Worm (Caenorhabditis elegans) whole organism, L1 larva: ENCODE results near the gene nspb-7.

ENCODE experiments used
- ama-1 ChIP-seq: fragments of 150-350 bp; optimal IDR thresholded peaks from 2 replicates; lab custom pipeline; 2014
- egl-27 ChIP-seq, 2 experiments: fragments of 150-350 bp in 1 of 2; sonication (generic microtip); optimal IDR thresholded peaks; 3 replicates each; lab custom pipeline; 2017 to 2018; ENCODE audit warnings: missing biosample characterization in 2 of 2, missing genetic modification characterization in 2 of 2, missing genetic modification reagents in 2 of 2
- elt-2 ChIP-seq: sonication (generic microtip); optimal IDR thresholded peaks from 2 replicates; lab custom pipeline; 2016; ENCODE audit warnings: missing genetic modification characterization, mild to moderate bottlenecking, inconsistent platforms, missing compliant biosample characterization, missing genetic modification reagents
- lin-14 ChIP-seq: fragments of 200-800 bp; sonication (Bioruptor generic); optimal IDR thresholded peaks from 2 replicates; lab custom pipeline; 2018; ENCODE audit warnings: mild to moderate bottlenecking, missing genetic modification characterization, moderate library complexity, missing compliant biosample characterization
- nhr-20 ChIP-seq: sonication (generic microtip); optimal IDR thresholded peaks from 2 replicates; lab custom pipeline; 2016; ENCODE audit warnings: mild to moderate bottlenecking, missing genetic modification characterization, missing compliant biosample characterization
- nhr-237 ChIP-seq: fragments of 150-350 bp; optimal IDR thresholded peaks from 2 replicates; lab custom pipeline; 2014; ENCODE audit warnings: missing biosample characterization, missing genetic modification characterization
- nhr-28 ChIP-seq: fragments of 150-350 bp; optimal IDR thresholded peaks from 2 replicates; lab custom pipeline; 2014; ENCODE audit warnings: missing biosample characterization, missing genetic modification characterization
- nhr-76 ChIP-seq: sonication (generic microtip); optimal IDR thresholded peaks from 2 replicates; lab custom pipeline; 2017; ENCODE audit warnings: missing biosample characterization, missing genetic modification characterization
- pag-3 ChIP-seq: sonication (generic microtip); optimal IDR thresholded peaks from 2 replicates; lab custom pipeline; 2017; ENCODE audit warnings: missing genetic modification characterization, mild to moderate bottlenecking, missing compliant biosample characterization, antibody characterized with exemption, borderline replicate concordance; ENCODE audit not compliant: insufficient read depth
- sox-4 ChIP-seq: sonication (generic microtip); optimal IDR thresholded peaks from 2 replicates; lab custom pipeline; 2016; ENCODE audit warnings: missing genetic modification characterization, missing compliant biosample characterization
- sptf-1 ChIP-seq: fragments of 150-350 bp; optimal IDR thresholded peaks from 2 replicates; lab custom pipeline; 2014; ENCODE audit warnings: missing biosample characterization, missing genetic modification characterization
- tbx-2 ChIP-seq: sonication (generic microtip); optimal IDR thresholded peaks from 2 replicates; lab custom pipeline; 2016; ENCODE audit warnings: missing genetic modification characterization, missing compliant biosample characterization
- unc-86 ChIP-seq: sonication (generic microtip); optimal IDR thresholded peaks from 2 replicates; lab custom pipeline; 2016; ENCODE audit warnings: missing genetic modification characterization, missing compliant biosample characterization
- ztf-11 ChIP-seq, 2 experiments: sonication (generic microtip); optimal IDR thresholded peaks; 2 replicates each; lab custom pipeline; 2016 to 2017; ENCODE audit warnings: missing genetic modification characterization in 2 of 2, missing biosample characterization in 1 of 2, missing compliant biosample characterization in 1 of 2

DNA sequence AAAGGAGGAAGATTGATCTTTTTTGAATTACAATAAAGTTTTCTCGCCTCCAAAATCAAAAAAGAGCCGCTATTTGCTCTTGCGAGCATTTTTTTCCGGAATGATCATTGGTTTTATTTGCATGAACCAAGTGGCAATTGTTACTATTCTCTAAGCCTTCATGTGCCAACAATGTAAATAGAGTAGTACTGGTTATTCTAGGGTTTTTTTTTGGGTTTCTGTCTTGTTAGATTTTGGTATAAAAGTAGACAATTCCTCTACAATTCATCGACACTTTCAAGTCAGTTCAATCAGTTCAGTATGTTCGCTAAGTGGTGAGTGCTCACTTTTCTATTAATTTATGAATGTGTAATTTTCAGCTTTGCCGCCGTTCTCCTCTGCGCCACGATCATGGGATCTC lies at the start of gene nspb-7:
- TF ChIP-seq nhr-28 = no peak
- TF ChIP-seq nhr-76 = no peak
- TF ChIP-seq tbx-2 (tag; lab: Kevin White, UChicago) = no peak
- no peak for TF ChIP-seq nhr-20 (tag; lab: Kevin White, UChicago)
- no peak for TF ChIP-seq nhr-237 (tag; lab: Kevin White, UChicago)
- no peak for TF ChIP-seq ztf-11 (tag; optimal IDR thresholded peaks at IDR 0.05; lab: Kevin White, UChicago)
- no peak for TF ChIP-seq pag-3 (tag; lab: Kevin White, UChicago)
- TF ChIP-seq unc-86 = no peak
- TF ChIP-seq sptf-1 (tag; lab: Kevin White, UChicago) = no peak
- no peak for TF ChIP-seq ama-1
- no peak for TF ChIP-seq elt-2 (tag; lab: Kevin White, UChicago)
- no peak for TF ChIP-seq sox-4 (tag; lab: Kevin White, UChicago)
- TF ChIP-seq lin-14 (GFP tag; lab: Kevin White, UChicago) = no peak
- TF ChIP-seq egl-27 (tag; optimal IDR thresholded peaks at IDR 0.05; lab: Kevin White, UChicago) = no peak
